Worm (Caenorhabditis elegans) whole organism, L4 larva: ENCODE results near the gene T28F3.9.
A peak's percentile ranks its signal among the peaks of the same experiment; 100 is the strongest.

Experiments used
- Y75B8A.6 ChIP-seq: fragments of 200-800 bp; sonication (Bioruptor generic); IDR thresholded peaks from 2 replicates; pipeline ENCODE4 v1.3.6; 2022; ENCODE audit warnings: missing genetic modification reagents, missing genetic modification characterization, missing compliant biosample characterization
- aha-1 ChIP-seq: fragments of 150-350 bp; peaks from one replicate; lab custom pipeline; 2014; ENCODE audit warnings: missing biosample characterization, missing genetic modification characterization
- aly-2 ChIP-seq: sonication (generic microtip); optimal IDR thresholded peaks from 2 replicates; lab custom pipeline; 2018; ENCODE audit warnings: missing biosample characterization, missing genetic modification characterization
- ama-1 ChIP-seq: fragments of 150-350 bp; optimal IDR thresholded peaks from 2 replicates; lab custom pipeline; 2014; ENCODE audit warnings: inconsistent platforms, mixed read lengths
- attf-4 ChIP-seq: sonication (generic microtip); optimal IDR thresholded peaks from 3 replicates; lab custom pipeline; 2017; ENCODE audit warnings: missing biosample characterization, missing genetic modification characterization
- ceh-32 ChIP-seq: sonication (generic microtip); optimal IDR thresholded peaks from 2 replicates; lab custom pipeline; 2016; ENCODE audit warnings: mild to moderate bottlenecking, missing genetic modification characterization, missing compliant biosample characterization; ENCODE audit not compliant: poor library complexity
- ceh-44 ChIP-seq: fragments of 200-800 bp; sonication (Bioruptor generic); IDR thresholded peaks from 2 replicates; pipeline ENCODE4 v1.3.6; 2022; ENCODE audit warnings: missing genetic modification reagents, missing genetic modification characterization, missing compliant biosample characterization
- ceh-82 ChIP-seq: sonication (generic microtip); optimal IDR thresholded peaks from 2 replicates; lab custom pipeline; 2017; ENCODE audit warnings: missing biosample characterization, missing genetic modification characterization
- daf-16 ChIP-seq, 3 experiments: sonication (generic microtip); optimal IDR thresholded peaks; 2 replicates each; lab custom pipeline; 2016 to 2017; ENCODE audit warnings: missing genetic modification characterization in 3 of 3, missing genetic modification reagents in 3 of 3, mild to moderate bottlenecking in 2 of 3, missing compliant biosample characterization in 2 of 3, missing biosample characterization in 1 of 3, moderate library complexity in 1 of 3
- daf-19 ChIP-seq: fragments of 200-800 bp; sonication (Bioruptor generic); conservative IDR thresholded peaks from 2 replicates; pipeline ENCODE4 v1.3.6; 2022; ENCODE audit warnings: missing genetic modification characterization, missing compliant biosample characterization
- dmd-6 ChIP-seq: fragments of 200-800 bp; sonication (Bioruptor generic); IDR thresholded peaks from 2 replicates; pipeline ENCODE4 v1.3.6; 2022; ENCODE audit warnings: missing genetic modification reagents, missing genetic modification characterization, missing compliant biosample characterization
- dmd-9 ChIP-seq: fragments of 200-800 bp; sonication (Bioruptor generic); IDR thresholded peaks from 2 replicates; pipeline ENCODE4 v1.3.6; 2022; ENCODE audit warnings: missing genetic modification reagents, missing genetic modification characterization, missing compliant biosample characterization
- duxl-1 ChIP-seq: sonication (generic microtip); optimal IDR thresholded peaks from 2 replicates; lab custom pipeline; 2016; ENCODE audit warnings: mild to moderate bottlenecking, missing genetic modification characterization, moderate library complexity, missing compliant biosample characterization; ENCODE audit not compliant: poor library complexity
- fos-1 ChIP-seq: fragments of 150-350 bp; optimal IDR thresholded peaks from 2 replicates; lab custom pipeline; 2014; ENCODE audit warnings: missing biosample characterization, missing genetic modification characterization
- hlh-11 ChIP-seq: fragments of 200-800 bp; sonication (Bioruptor generic); optimal IDR thresholded peaks from 2 replicates; lab custom pipeline; 2018; ENCODE audit warnings: mild to moderate bottlenecking, missing genetic modification characterization, missing compliant biosample characterization
- lim-7 ChIP-seq: fragments of 200-800 bp; sonication (Bioruptor generic); IDR thresholded peaks from 2 replicates; pipeline ENCODE4 v1.3.6; 2022; ENCODE audit warnings: missing genetic modification characterization, missing compliant biosample characterization
- lin-13 ChIP-seq: fragments of 150-350 bp; optimal IDR thresholded peaks from 2 replicates; lab custom pipeline; 2014; ENCODE audit warnings: missing biosample characterization, missing genetic modification reagents, missing genetic modification characterization
- lin-29 ChIP-seq: fragments of 200-800 bp; sonication (Bioruptor generic); IDR thresholded peaks from 2 replicates; pipeline ENCODE4 v1.3.6; 2022; ENCODE audit warnings: missing genetic modification reagents, missing genetic modification characterization, missing compliant biosample characterization
- lin-38 ChIP-seq: fragments of 200-800 bp; sonication (Bioruptor generic); IDR thresholded peaks from 2 replicates; pipeline ENCODE4 v1.3.6; 2022; ENCODE audit warnings: missing genetic modification reagents, missing genetic modification characterization, missing compliant biosample characterization
- lin-39 ChIP-seq: fragments of 150-350 bp; optimal IDR thresholded peaks from 2 replicates; lab custom pipeline; 2014; ENCODE audit warnings: missing biosample characterization, missing genetic modification reagents, missing genetic modification characterization
- lir-3 ChIP-seq: sonication (generic microtip); optimal IDR thresholded peaks from 2 replicates; lab custom pipeline; 2016; ENCODE audit warnings: mild to moderate bottlenecking, missing genetic modification characterization, missing compliant biosample characterization
- madf-5 ChIP-seq, 2 experiments: fragments of 200-800 bp; sonication (Bioruptor generic); IDR thresholded peaks; 2 replicates each; pipeline ENCODE4 v1.3.6; 2022; ENCODE audit warnings: missing compliant biosample characterization in 2 of 2, missing genetic modification characterization in 2 of 2
- madf-9 ChIP-seq: fragments of 200-800 bp; sonication (Bioruptor generic); conservative IDR thresholded peaks from 2 replicates; pipeline ENCODE4 v1.3.6; 2022; ENCODE audit warnings: missing genetic modification reagents, missing genetic modification characterization, missing compliant biosample characterization
- mdl-1 ChIP-seq, 2 experiments: fragments of 150-350 bp in 1 of 2; sonication (generic microtip) in 1 of 2; optimal IDR thresholded peaks; 2 replicates each; lab custom pipeline; 2014 to 2017; ENCODE audit warnings: missing biosample characterization in 2 of 2, missing genetic modification characterization in 2 of 2
- mdt-29 ChIP-seq: fragments of 200-800 bp; sonication (Bioruptor generic); IDR thresholded peaks from 2 replicates; pipeline ENCODE4 v1.3.6; 2022; ENCODE audit warnings: missing genetic modification reagents, missing genetic modification characterization, missing compliant biosample characterization
- mep-1 ChIP-seq: fragments of 150-350 bp; sonication (generic microtip); optimal IDR thresholded peaks from 3 replicates; lab custom pipeline; 2014; ENCODE audit warnings: missing biosample characterization, missing genetic modification characterization
- nhr-10 ChIP-seq: fragments of 150-350 bp; optimal IDR thresholded peaks from 2 replicates; lab custom pipeline; 2014; ENCODE audit warnings: missing biosample characterization, missing genetic modification characterization
- nhr-111 ChIP-seq: fragments of 200-800 bp; sonication (Bioruptor generic); optimal IDR thresholded peaks from 2 replicates; lab custom pipeline; 2018; ENCODE audit warnings: mild to moderate bottlenecking, missing genetic modification characterization, missing compliant biosample characterization
- nhr-28 ChIP-seq: fragments of 150-350 bp; optimal IDR thresholded peaks from 2 replicates; lab custom pipeline; 2014; ENCODE audit warnings: missing biosample characterization, missing genetic modification characterization
- nhr-41 ChIP-seq: fragments of 200-800 bp; sonication (Bioruptor generic); IDR thresholded peaks from 2 replicates; pipeline ENCODE4 v1.3.6; 2022; ENCODE audit warnings: missing genetic modification reagents, missing genetic modification characterization, missing compliant biosample characterization
- nhr-6 ChIP-seq: fragments of 150-350 bp; optimal IDR thresholded peaks from 2 replicates; lab custom pipeline; 2014; ENCODE audit warnings: missing biosample characterization, missing genetic modification characterization
- nhr-76 ChIP-seq: fragments of 150-350 bp; optimal IDR thresholded peaks from 2 replicates; lab custom pipeline; 2014; ENCODE audit warnings: missing biosample characterization, missing genetic modification characterization
- nhr-77 ChIP-seq: fragments of 150-350 bp; optimal IDR thresholded peaks from 2 replicates; lab custom pipeline; 2014; ENCODE audit warnings: missing biosample characterization, missing genetic modification characterization
- pqm-1 ChIP-seq: sonication (generic microtip); optimal IDR thresholded peaks from 2 replicates; lab custom pipeline; 2017; ENCODE audit warnings: missing biosample characterization, missing genetic modification characterization
- sdz-12 ChIP-seq: fragments of 200-800 bp; sonication (Bioruptor generic); optimal IDR thresholded peaks from 2 replicates; lab custom pipeline; 2018; ENCODE audit warnings: mild to moderate bottlenecking, missing genetic modification characterization, missing compliant biosample characterization
- snpc-1.2 ChIP-seq: fragments of 200-800 bp; sonication (Bioruptor generic); IDR thresholded peaks from 2 replicates; pipeline ENCODE4 v1.3.6; 2022; ENCODE audit warnings: missing genetic modification reagents, missing genetic modification characterization, missing compliant biosample characterization
- spr-1 ChIP-seq: sonication (generic microtip); optimal IDR thresholded peaks from 2 replicates; lab custom pipeline; 2016; ENCODE audit warnings: mild to moderate bottlenecking, missing genetic modification characterization, missing compliant biosample characterization
- unc-62 ChIP-seq, 3 experiments: fragments of 150-350 bp in 1 of 3; sonication (generic microtip); optimal IDR thresholded peaks in 2 of 3; peaks in 1 of 3; 1 replicate in 1 of 3; 2 replicates in 2 of 3; lab custom pipeline; 2014 to 2017; ENCODE audit warnings: missing biosample characterization in 3 of 3, missing genetic modification characterization in 3 of 3, missing genetic modification reagents in 3 of 3, missing genotype in 1 of 3
- vab-7 ChIP-seq: fragments of 200-800 bp; sonication (Bioruptor generic); IDR thresholded peaks from 2 replicates; pipeline ENCODE4 v1.3.6; 2022; ENCODE audit warnings: missing genetic modification reagents, missing genetic modification characterization, missing compliant biosample characterization
- zag-1 ChIP-seq: fragments of 150-350 bp; optimal IDR thresholded peaks from 2 replicates; lab custom pipeline; 2014; ENCODE audit warnings: missing biosample characterization, missing genetic modification characterization
- zfp-3 ChIP-seq: fragments of 200-800 bp; sonication (Bioruptor generic); conservative IDR thresholded peaks from 2 replicates; pipeline ENCODE4 v1.3.6; 2022; ENCODE audit warnings: missing genetic modification reagents, missing genetic modification characterization, missing compliant biosample characterization
- zip-11 ChIP-seq: fragments of 200-800 bp; sonication (Bioruptor generic); IDR thresholded peaks from 2 replicates; pipeline ENCODE4 v1.3.6; 2022; ENCODE audit warnings: missing genetic modification characterization, missing compliant biosample characterization
- ztf-7 ChIP-seq: fragments of 150-350 bp; optimal IDR thresholded peaks from 2 replicates; lab custom pipeline; 2014; ENCODE audit warnings: missing biosample characterization, missing genetic modification characterization

T28F3.9 gene

DNA sequence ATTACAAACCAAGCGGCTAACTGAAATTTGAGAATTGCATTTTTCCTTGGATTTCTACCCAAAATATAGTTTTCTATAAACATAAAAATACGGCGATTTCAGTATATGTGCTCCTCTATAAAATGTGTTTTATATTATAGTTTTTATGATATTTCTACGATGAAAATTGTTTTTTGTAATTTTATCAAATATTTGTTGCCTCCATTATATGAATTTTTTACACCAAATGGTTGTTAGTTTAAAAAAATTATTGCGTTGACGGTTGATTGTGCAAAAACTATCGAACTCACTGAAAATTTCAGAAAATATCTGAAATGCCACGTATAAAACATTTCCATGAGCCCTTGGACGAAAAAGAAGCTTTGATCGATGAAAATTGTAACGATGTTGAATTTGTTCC, at the start of gene T28F3.9:
TSS of gene T28F3.9 (plus strand) at position 301 of the 400 bp plus-strand sequence.
- TF ChIP-seq lir-3 (tag; lab: Kevin White, UChicago) (no peak), daf-19 (GFP tag; lab: Robert Waterston, UW) (no peak), mdt-29 (no peak), lin-13 (GFP tag; lab: Kevin White, UChicago) (no peak), madf-5 (GFP tag; IDR thresholded peaks at IDR 0.05; lab: Robert Waterston, UW) (no peak), snpc-1.2 (no peak), ceh-44 (no peak), mep-1 (tag; lab: Kevin White, UChicago) (no peak), nhr-10 (no peak), vab-7 (GFP tag; lab: Robert Waterston, UW) (no peak)

DNA sequence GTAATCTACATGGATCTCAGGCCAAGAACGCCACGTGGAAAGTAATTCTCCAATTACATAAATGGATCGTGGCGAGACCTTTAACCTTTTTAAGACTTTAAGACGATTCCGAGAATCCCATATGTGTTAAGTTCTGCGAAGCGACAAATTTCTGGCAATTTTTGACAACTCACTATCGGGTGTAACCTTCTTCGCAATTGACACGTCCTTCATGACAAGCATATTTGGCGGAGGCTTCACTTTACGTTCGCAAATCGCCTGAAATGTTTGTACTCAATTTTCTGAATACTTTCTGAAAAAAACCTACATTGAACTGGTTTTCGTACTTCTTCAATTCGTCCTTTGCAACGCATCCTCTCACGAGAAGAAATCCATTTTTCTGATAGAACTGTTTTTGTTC, 49.5 kb upstream of the T28F3.9 start:
- TF ChIP-seq ceh-44: no peak
- TF ChIP-seq aha-1 (tag; lab: Kevin White, UChicago): peak; percentile 63

DNA sequence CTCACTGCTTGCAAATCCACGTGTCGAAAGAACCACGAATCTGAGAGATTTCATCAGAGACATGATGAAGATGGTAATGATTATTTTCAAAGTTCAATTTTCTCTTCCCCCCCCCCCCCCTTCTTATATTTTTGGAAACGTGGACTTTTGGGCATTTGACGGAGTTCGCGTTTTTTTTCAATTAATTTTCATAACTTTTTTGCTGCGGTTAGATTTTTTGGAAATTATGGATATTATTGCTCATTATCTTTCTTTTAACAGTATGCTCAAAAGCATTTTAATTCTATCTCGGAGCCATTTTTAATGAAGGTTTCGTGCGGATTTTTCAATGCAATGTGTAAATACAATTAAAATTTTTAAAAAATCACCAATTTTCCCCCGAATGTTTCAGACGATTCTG, 49.0 kb upstream of the T28F3.9 start, which contains the start of gene phyh-1:
TSS of gene phyh-1 (minus strand) at position 101 of the 400 bp plus-strand sequence.
- no peak for TF ChIP-seq hlh-11 (tag; lab: Kevin White, UChicago)
- no peak for TF ChIP-seq ceh-32 (tag; lab: Kevin White, UChicago)
- no peak for TF ChIP-seq lim-7 (GFP tag; lab: Robert Waterston, UW)
- no peak for TF ChIP-seq ama-1 (lab: Kevin White, UChicago)
- TF ChIP-seq sdz-12 (GFP tag; lab: Kevin White, UChicago): no peak
- TF ChIP-seq mdt-29: no peak
- no peak for TF ChIP-seq duxl-1
- TF ChIP-seq attf-4 (tag; lab: Kevin White, UChicago): no peak
- no peak for TF ChIP-seq nhr-77 (tag; lab: Kevin White, UChicago)
- no peak for TF ChIP-seq dmd-9
- TF ChIP-seq ztf-7: no peak
- no peak for TF ChIP-seq fos-1 (tag; lab: Kevin White, UChicago)
- TF ChIP-seq madf-9: no peak
- no peak for TF ChIP-seq ceh-44

DNA sequence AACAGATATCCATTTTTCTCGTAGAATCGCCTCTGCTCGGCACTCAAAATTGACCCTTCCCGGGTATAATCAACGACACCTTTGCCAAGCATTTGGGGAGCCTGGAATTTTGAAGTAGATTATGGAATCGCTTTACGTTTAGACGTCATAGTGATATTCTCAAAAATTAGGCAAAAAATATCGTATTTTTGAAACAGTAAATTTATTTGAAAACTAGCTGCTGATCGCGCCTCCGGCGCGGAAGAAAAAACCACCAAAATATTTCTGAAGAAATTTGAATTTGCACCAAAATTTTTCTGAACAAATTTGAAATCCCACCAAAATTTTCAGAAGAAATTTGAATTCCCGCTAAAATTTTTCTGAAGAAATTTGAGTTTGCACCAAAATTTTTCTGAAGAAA, 45.9 kb upstream of the T28F3.9 start, which contains the start of gene ZK550.6:
TSS of gene ZK550.6 (minus strand) at position 101 of the 400 bp plus-strand sequence.
- TF ChIP-seq aha-1 (tag; lab: Kevin White, UChicago): peak; percentile 17
- TF ChIP-seq unc-62 (GFP tag; optimal IDR thresholded peaks at IDR 0.05 in 1 of 2; lab: Kevin White, UChicago): peak in 1 of 2 experiments; percentile 18
- TF ChIP-seq unc-62 (tag; optimal IDR thresholded peaks at IDR 0.05; lab: Kevin White, UChicago): no peak
- no peak for TF ChIP-seq fos-1 (tag; lab: Kevin White, UChicago)

DNA sequence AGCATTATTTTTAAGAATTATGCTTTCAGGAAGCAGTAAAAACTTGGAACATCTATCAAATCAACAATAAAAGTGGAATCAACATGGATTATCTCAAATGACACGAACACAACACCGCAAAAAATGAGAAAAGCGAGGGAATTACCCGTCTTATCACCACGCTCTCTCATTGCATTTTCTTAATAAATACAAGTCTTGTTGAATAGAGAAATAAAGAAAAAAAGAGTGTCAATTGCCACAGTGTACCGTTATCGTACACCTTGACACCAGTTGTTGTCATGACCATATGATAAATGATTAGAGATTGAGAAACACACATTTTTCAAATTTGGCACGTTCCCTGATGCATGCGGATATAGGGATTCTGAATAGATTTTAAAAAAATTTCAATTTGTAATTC, 44.6 kb upstream of the T28F3.9 start:
- peak; percentile 45 for TF ChIP-seq mep-1 (tag; lab: Kevin White, UChicago)
- no peak for TF ChIP-seq zfp-3 (GFP tag; lab: Robert Waterston, UW)
- TF ChIP-seq lin-38: no peak
- TF ChIP-seq nhr-76 (tag; lab: Kevin White, UChicago): no peak
- no peak for TF ChIP-seq fos-1 (tag; lab: Kevin White, UChicago)
- TF ChIP-seq nhr-10: no peak
- TF ChIP-seq nhr-28 (tag; lab: Kevin White, UChicago): peak; percentile 92
- TF ChIP-seq ceh-82 (tag; lab: Kevin White, UChicago): no peak
- 0 out of 2 replicates have a peak, but pooled peaks have one; percentile 25 for TF ChIP-seq nhr-41 (GFP tag; lab: Robert Waterston, UW)
- TF ChIP-seq mdl-1 (tag; optimal IDR thresholded peaks at IDR 0.05; lab: Kevin White, UChicago): peak; percentile 20 to 79
- TF ChIP-seq pqm-1 (tag; lab: Kevin White, UChicago): peak; percentile 95
- TF ChIP-seq aly-2: no peak
- TF ChIP-seq ztf-7: peak; percentile 26
- no peak for TF ChIP-seq lin-29 (GFP tag; lab: Robert Waterston, UW)
- peak; percentile 31 for TF ChIP-seq nhr-6 (tag; lab: Kevin White, UChicago)
- peak; percentile 92 for TF ChIP-seq hlh-11 (tag; lab: Kevin White, UChicago)
- TF ChIP-seq zip-11: no peak
- TF ChIP-seq spr-1: no peak
- peak in 1 of 2 experiments; percentile 22 for TF ChIP-seq unc-62 (GFP tag; optimal IDR thresholded peaks at IDR 0.05 in 1 of 2; lab: Kevin White, UChicago)
- TF ChIP-seq unc-62 (tag; optimal IDR thresholded peaks at IDR 0.05; lab: Kevin White, UChicago): no peak
- TF ChIP-seq zag-1: no peak
- TF ChIP-seq madf-5 (GFP tag; IDR thresholded peaks at IDR 0.05; lab: Robert Waterston, UW): no peak
- peak; percentile 90 for TF ChIP-seq aha-1 (tag; lab: Kevin White, UChicago)
- TF ChIP-seq daf-16 (GFP tag; optimal IDR thresholded peaks at IDR 0.05; lab: Kevin White, UChicago): peak in 1 of 2 experiments; percentile 54
- TF ChIP-seq daf-16 (tag; optimal IDR thresholded peaks at IDR 0.05; lab: Kevin White, UChicago): peak; percentile 96
- no peak for TF ChIP-seq Y75B8A.6 (GFP tag; lab: Robert Waterston, UW)
- no peak for TF ChIP-seq nhr-111 (GFP tag; lab: Kevin White, UChicago)
- TF ChIP-seq dmd-6: peak; percentile 91
- no peak for TF ChIP-seq lin-39
